Worm (Caenorhabditis elegans) whole organism, midembryonic: ENCODE measurements around the gene C05C10.2.

Source experiments
- T22C8.4 ChIP-seq: fragments of 200-800 bp; sonication (Bioruptor generic); IDR thresholded peaks from 2 replicates; pipeline ENCODE4 v1.3.6; 2022; ENCODE audit warnings: missing genetic modification characterization, missing compliant biosample characterization
- cog-1 ChIP-seq: sonication (generic microtip); optimal IDR thresholded peaks from 2 replicates; lab custom pipeline; 2016; ENCODE audit warnings: missing genetic modification characterization, missing compliant biosample characterization
- flt-1 ChIP-seq: fragments of 200-800 bp; sonication (Bioruptor generic); IDR thresholded peaks from 2 replicates; pipeline ENCODE4 v1.3.6; 2022; ENCODE audit warnings: missing genetic modification characterization, missing compliant biosample characterization
- klf-2 ChIP-seq: fragments of 200-800 bp; sonication (Bioruptor generic); conservative IDR thresholded peaks from 2 replicates; pipeline ENCODE4 v1.3.6; 2022; ENCODE audit warnings: missing genetic modification reagents, missing genetic modification characterization, missing compliant biosample characterization
- med-1 ChIP-seq: sonication (generic microtip); optimal IDR thresholded peaks from 2 replicates; lab custom pipeline; 2017; ENCODE audit warnings: missing genetic modification characterization, mild to moderate bottlenecking, missing compliant biosample characterization, antibody characterized with exemption, missing genetic modification reagents; ENCODE audit not compliant: insufficient read depth
- ref-1 ChIP-seq: fragments of 200-800 bp; sonication (Bioruptor generic); conservative IDR thresholded peaks from 2 replicates; pipeline ENCODE4 v1.3.6; 2022; ENCODE audit warnings: missing genetic modification reagents, missing genetic modification characterization, missing compliant biosample characterization
- tab-1 ChIP-seq: fragments of 200-800 bp; sonication (Bioruptor generic); IDR thresholded peaks from 2 replicates; pipeline ENCODE4 v1.3.6; 2022; ENCODE audit warnings: missing genetic modification characterization, missing compliant biosample characterization
- ztf-23 ChIP-seq: fragments of 200-800 bp; sonication (Bioruptor generic); IDR thresholded peaks from 2 replicates; pipeline ENCODE4 v1.3.6; 2022; ENCODE audit warnings: missing genetic modification reagents, missing genetic modification characterization, missing compliant biosample characterization
- ztf-29 ChIP-seq: fragments of 200-800 bp; sonication (Bioruptor generic); IDR thresholded peaks from 2 replicates; pipeline ENCODE4 v1.3.6; 2022; ENCODE audit warnings: missing genetic modification reagents, missing genetic modification characterization, missing compliant biosample characterization

Gene C05C10.2

ce11 chrII:9891823-9892222 is 30.2 kb upstream of the C05C10.2 start:
- TF ChIP-seq ztf-23 (GFP tag; lab: Robert Waterston, UW) (no peak), klf-2 (GFP tag; lab: Robert Waterston, UW) (no peak), ref-1 (GFP tag; lab: Robert Waterston, UW) (no peak), cog-1 (no peak), tab-1 (GFP tag; lab: Robert Waterston, UW) (no peak), ztf-29 (GFP tag; lab: Robert Waterston, UW) (no peak), T22C8.4 (GFP tag; lab: Robert Waterston, UW) (no peak), med-1 (no peak), flt-1 (GFP tag; lab: Robert Waterston, UW) (no peak)

- no peak for TF ChIP-seq tab-1 (GFP tag; lab: Robert Waterston, UW)
- no peak for TF ChIP-seq T22C8.4 (GFP tag; lab: Robert Waterston, UW)
- TF ChIP-seq flt-1 (GFP tag; lab: Robert Waterston, UW): no peak
- TF ChIP-seq cog-1: no peak
- TF ChIP-seq med-1: no peak
- TF ChIP-seq ztf-29 (GFP tag; lab: Robert Waterston, UW): no peak
- no peak for TF ChIP-seq ref-1 (GFP tag; lab: Robert Waterston, UW)
- TF ChIP-seq klf-2 (GFP tag; lab: Robert Waterston, UW): no peak
- TF ChIP-seq ztf-23 (GFP tag; lab: Robert Waterston, UW): no peak
Measured at ce11 chrII:9892409-9892808, 29.6 kb upstream of the C05C10.2 start, which contains the start of gene C08H9.16. TSS of gene C08H9.16 (plus strand) at chrII:9892778.

- TF ChIP-seq flt-1 (GFP tag; lab: Robert Waterston, UW): no peak
- TF ChIP-seq ztf-29 (GFP tag; lab: Robert Waterston, UW): no peak
- TF ChIP-seq med-1: no peak
- TF ChIP-seq ref-1 (GFP tag; lab: Robert Waterston, UW): no peak
- TF ChIP-seq tab-1 (GFP tag; lab: Robert Waterston, UW): no peak
- TF ChIP-seq T22C8.4 (GFP tag; lab: Robert Waterston, UW): no peak
Measured at ce11 chrII:9894435-9894834, 27.6 kb upstream of the C05C10.2 start, which contains the start of gene F26C11.1. TSS of gene F26C11.1 (plus strand) at chrII:9894735.

- TF ChIP-seq tab-1 (GFP tag; lab: Robert Waterston, UW): no peak
- no peak for TF ChIP-seq cog-1
- no peak for TF ChIP-seq ztf-23 (GFP tag; lab: Robert Waterston, UW)
- TF ChIP-seq klf-2 (GFP tag; lab: Robert Waterston, UW): no peak
- TF ChIP-seq T22C8.4 (GFP tag; lab: Robert Waterston, UW): no peak
- no peak for TF ChIP-seq ref-1 (GFP tag; lab: Robert Waterston, UW)
- TF ChIP-seq med-1: no peak
- TF ChIP-seq flt-1 (GFP tag; lab: Robert Waterston, UW): no peak
- TF ChIP-seq ztf-29 (GFP tag; lab: Robert Waterston, UW): no peak
Measured at ce11 chrII:9895173-9895572, 26.8 kb upstream of the C05C10.2 start.

ce11 chrII:9898744-9899143 is 23.3 kb upstream of the C05C10.2 start:
- TF ChIP-seq ztf-29 (GFP tag; lab: Robert Waterston, UW) (no peak), flt-1 (GFP tag; lab: Robert Waterston, UW) (no peak), med-1 (no peak), tab-1 (GFP tag; lab: Robert Waterston, UW) (no peak), ztf-23 (GFP tag; lab: Robert Waterston, UW) (no peak), T22C8.4 (GFP tag; lab: Robert Waterston, UW) (no peak)

- TF ChIP-seq ztf-23 (GFP tag; lab: Robert Waterston, UW) (no peak), cog-1 (no peak), ref-1 (GFP tag; lab: Robert Waterston, UW) (no peak), ztf-29 (GFP tag; lab: Robert Waterston, UW) (no peak)
Measured at ce11 chrII:9900276-9900675, 21.7 kb upstream of the C05C10.2 start, which contains the start of gene unc-4. TSS of gene unc-4 (minus strand) at chrII:9900376.

ce11 chrII:9904459-9904858 is 17.6 kb upstream of the C05C10.2 start:
- TF ChIP-seq flt-1 (GFP tag; lab: Robert Waterston, UW): no peak
- no peak for TF ChIP-seq ztf-29 (GFP tag; lab: Robert Waterston, UW)
- TF ChIP-seq T22C8.4 (GFP tag; lab: Robert Waterston, UW): no peak
- no peak for TF ChIP-seq cog-1
- TF ChIP-seq med-1: no peak
- TF ChIP-seq klf-2 (GFP tag; lab: Robert Waterston, UW): no peak
- TF ChIP-seq ref-1 (GFP tag; lab: Robert Waterston, UW): no peak
- no peak for TF ChIP-seq tab-1 (GFP tag; lab: Robert Waterston, UW)
- TF ChIP-seq ztf-23 (GFP tag; lab: Robert Waterston, UW): no peak

- TF ChIP-seq flt-1 (GFP tag; lab: Robert Waterston, UW): no peak
- no peak for TF ChIP-seq ref-1 (GFP tag; lab: Robert Waterston, UW)
- no peak for TF ChIP-seq med-1
- TF ChIP-seq T22C8.4 (GFP tag; lab: Robert Waterston, UW): no peak
- TF ChIP-seq klf-2 (GFP tag; lab: Robert Waterston, UW): no peak
- TF ChIP-seq ztf-29 (GFP tag; lab: Robert Waterston, UW): no peak
- no peak for TF ChIP-seq tab-1 (GFP tag; lab: Robert Waterston, UW)
- TF ChIP-seq cog-1: no peak
- no peak for TF ChIP-seq ztf-23 (GFP tag; lab: Robert Waterston, UW)
Measured at ce11 chrII:9914999-9915398, 7.0 kb upstream of the C05C10.2 start, which contains the start of gene F26C11.3. TSS of gene F26C11.3 (minus strand) at chrII:9915099.

ce11 chrII:9916177-9916576 is 5.8 kb upstream of the C05C10.2 start, which contains the start of gene F26C11.4:
TSS of gene F26C11.4 (minus strand) at chrII:9916277.
- no peak for TF ChIP-seq med-1
- no peak for TF ChIP-seq ref-1 (GFP tag; lab: Robert Waterston, UW)
- no peak for TF ChIP-seq ztf-23 (GFP tag; lab: Robert Waterston, UW)
- no peak for TF ChIP-seq cog-1
- no peak for TF ChIP-seq flt-1 (GFP tag; lab: Robert Waterston, UW)
- no peak for TF ChIP-seq klf-2 (GFP tag; lab: Robert Waterston, UW)
- no peak for TF ChIP-seq tab-1 (GFP tag; lab: Robert Waterston, UW)
- TF ChIP-seq T22C8.4 (GFP tag; lab: Robert Waterston, UW): no peak
- no peak for TF ChIP-seq ztf-29 (GFP tag; lab: Robert Waterston, UW)

- no peak for TF ChIP-seq ztf-23 (GFP tag; lab: Robert Waterston, UW)
- TF ChIP-seq flt-1 (GFP tag; lab: Robert Waterston, UW): no peak
- no peak for TF ChIP-seq T22C8.4 (GFP tag; lab: Robert Waterston, UW)
- no peak for TF ChIP-seq klf-2 (GFP tag; lab: Robert Waterston, UW)
- no peak for TF ChIP-seq tab-1 (GFP tag; lab: Robert Waterston, UW)
- TF ChIP-seq ztf-29 (GFP tag; lab: Robert Waterston, UW): no peak
- TF ChIP-seq cog-1: no peak
- TF ChIP-seq med-1: no peak
- TF ChIP-seq ref-1 (GFP tag; lab: Robert Waterston, UW): no peak
Measured at ce11 chrII:9917904-9918303, 4.1 kb upstream of the C05C10.2 start, which contains the start of gene C05C10.8. TSS of gene C05C10.8 (minus strand) at chrII:9918004.
